Fruit fly (Drosophila melanogaster) whole organism: ENCODE data around the gene CG6870.

Source experiments
- CG8478 ChIP-seq: fragments of >200 bp; optimal IDR thresholded peaks from 2 replicates; lab custom pipeline; 2018; ENCODE audit warnings: inconsistent platforms
- Dll ChIP-seq: fragments of >200 bp; optimal IDR thresholded peaks from 2 replicates; lab custom pipeline; 2017
- EcR ChIP-seq, 2 experiments: fragments of >200 bp; optimal IDR thresholded peaks; 2 replicates each; lab custom pipeline; 2017; ENCODE audit warnings: missing biosample characterization in 2 of 2, missing genetic modification characterization in 2 of 2, missing genetic modification reagents in 2 of 2
- pan ChIP-seq: fragments of >200 bp; optimal IDR thresholded peaks from 2 replicates; lab custom pipeline; 2017
- psq ChIP-seq: fragments of >200 bp; optimal IDR thresholded peaks from 2 replicates; lab custom pipeline; 2017
- usp ChIP-seq: fragments of >200 bp; optimal IDR thresholded peaks from 2 replicates; lab custom pipeline; 2017; ENCODE audit warnings: missing biosample characterization, missing genetic modification characterization, mixed read lengths

- TF ChIP-seq psq (lab: Kevin White, UChicago), result no peak
- TF ChIP-seq pan (lab: Kevin White, UChicago), result no peak
- TF ChIP-seq usp (GFP tag; lab: Kevin White, UChicago), result no peak
- no peak for TF ChIP-seq CG8478 (lab: Kevin White, UChicago)
- no peak for TF ChIP-seq EcR (GFP tag; optimal IDR thresholded peaks at IDR 0.05; lab: Kevin White, UChicago)
- TF ChIP-seq Dll (lab: Kevin White, UChicago), result no peak
These were observed 31.7 kb downstream of the CG6870 start for dm6 chr2L:17560125-17561019.
